Worm (Caenorhabditis elegans) whole organism, L2 larva: ENCODE measurements around the gene nspb-10.

Source experiments
- F13H6.1 ChIP-seq: sonication (generic microtip); optimal IDR thresholded peaks from 2 replicates; lab custom pipeline; 2016; ENCODE audit warnings: missing genetic modification characterization, missing compliant biosample characterization
- R02D3.7 ChIP-seq: fragments of 150-350 bp; optimal IDR thresholded peaks from 2 replicates; lab custom pipeline; 2014; ENCODE audit warnings: missing biosample characterization, missing genetic modification characterization
- Y55F3AM.14 ChIP-seq: fragments of 200-800 bp; sonication (Bioruptor generic); optimal IDR thresholded peaks from 2 replicates; lab custom pipeline; 2018; ENCODE audit warnings: mild to moderate bottlenecking, missing genetic modification characterization, missing compliant biosample characterization
- ZK546.5 ChIP-seq: sonication (generic microtip); optimal IDR thresholded peaks from 2 replicates; lab custom pipeline; 2017; ENCODE audit warnings: missing biosample characterization, missing genetic modification characterization
- aly-2 ChIP-seq: fragments of 150-350 bp; optimal IDR thresholded peaks from 2 replicates; lab custom pipeline; 2014; ENCODE audit warnings: missing biosample characterization, missing genetic modification characterization
- ama-1 ChIP-seq: fragments of 150-350 bp; optimal IDR thresholded peaks from 2 replicates; lab custom pipeline; 2018; ENCODE audit warnings: inconsistent platforms
- blmp-1 ChIP-seq: sonication (generic microtip); optimal IDR thresholded peaks from 2 replicates; lab custom pipeline; 2017; ENCODE audit warnings: missing genetic modification characterization, mild to moderate bottlenecking, missing compliant biosample characterization, antibody characterized with exemption, moderate library complexity; ENCODE audit not compliant: insufficient read depth
- crh-2 ChIP-seq: sonication (generic microtip); optimal IDR thresholded peaks from 2 replicates; lab custom pipeline; 2017; ENCODE audit warnings: missing biosample characterization, missing genetic modification characterization
- dmd-4 ChIP-seq: sonication (generic microtip); optimal IDR thresholded peaks from 2 replicates; lab custom pipeline; 2017; ENCODE audit warnings: missing biosample characterization, missing genetic modification characterization
- elt-1 ChIP-seq: fragments of 150-350 bp; optimal IDR thresholded peaks from 2 replicates; lab custom pipeline; 2014; ENCODE audit warnings: missing biosample characterization, missing genetic modification characterization
- elt-3 ChIP-seq: sonication (generic microtip); optimal IDR thresholded peaks from 2 replicates; lab custom pipeline; 2017; ENCODE audit warnings: missing biosample characterization, missing genetic modification characterization
- fos-1 ChIP-seq: fragments of 150-350 bp; optimal IDR thresholded peaks from 2 replicates; lab custom pipeline; 2014; ENCODE audit warnings: missing biosample characterization, missing genetic modification characterization
- gmeb-1 ChIP-seq: fragments of 150-350 bp; optimal IDR thresholded peaks from 2 replicates; lab custom pipeline; 2014; ENCODE audit warnings: missing biosample characterization, missing genetic modification characterization
- lin-11 ChIP-seq: fragments of 150-350 bp; sonication (generic microtip); optimal IDR thresholded peaks from 2 replicates; lab custom pipeline; 2014; ENCODE audit warnings: missing biosample characterization, missing genetic modification characterization, inconsistent platforms, mixed read lengths
- lin-39 ChIP-seq: fragments of 150-350 bp; optimal IDR thresholded peaks from 2 replicates; lab custom pipeline; 2014; ENCODE audit warnings: missing biosample characterization, missing genetic modification reagents, missing genetic modification characterization
- lsy-2 ChIP-seq, 2 experiments: fragments of 150-350 bp in 1 of 2; sonication (generic microtip) in 1 of 2; optimal IDR thresholded peaks; 2 replicates each; lab custom pipeline; 2014 to 2017; ENCODE audit warnings: missing biosample characterization in 2 of 2, missing genetic modification characterization in 2 of 2
- mab-5 ChIP-seq: fragments of 150-350 bp; optimal IDR thresholded peaks from 2 replicates; lab custom pipeline; 2014; ENCODE audit warnings: missing biosample characterization, missing genetic modification characterization
- mbf-1 ChIP-seq: sonication (generic microtip); optimal IDR thresholded peaks from 2 replicates; lab custom pipeline; 2017; ENCODE audit warnings: missing biosample characterization, missing genetic modification characterization
- mdl-1 ChIP-seq, 2 experiments: fragments of 150-350 bp in 1 of 2; sonication (generic microtip) in 1 of 2; optimal IDR thresholded peaks; 2 replicates each; lab custom pipeline; 2017; ENCODE audit warnings: missing biosample characterization in 2 of 2, missing genetic modification characterization in 2 of 2
- nhr-12 ChIP-seq: fragments of 150-350 bp; optimal IDR thresholded peaks from 2 replicates; lab custom pipeline; 2014; ENCODE audit warnings: missing biosample characterization, missing genetic modification characterization
- nhr-129 ChIP-seq: fragments of 150-350 bp; optimal IDR thresholded peaks from 2 replicates; lab custom pipeline; 2014; ENCODE audit warnings: missing biosample characterization, missing genetic modification characterization
- nhr-21 ChIP-seq: fragments of 150-350 bp; optimal IDR thresholded peaks from 2 replicates; lab custom pipeline; 2014; ENCODE audit warnings: missing biosample characterization, missing genetic modification characterization
- nhr-23 ChIP-seq: fragments of 150-350 bp; optimal IDR thresholded peaks from 2 replicates; lab custom pipeline; 2014; ENCODE audit warnings: missing biosample characterization, missing genetic modification reagents, missing genetic modification characterization
- nhr-237 ChIP-seq: fragments of 150-350 bp; optimal IDR thresholded peaks from 2 replicates; lab custom pipeline; 2014; ENCODE audit warnings: missing biosample characterization, missing genetic modification characterization
- nhr-25 ChIP-seq: fragments of 150-350 bp; sonication (generic microtip); optimal IDR thresholded peaks from 3 replicates; lab custom pipeline; 2014; ENCODE audit warnings: missing biosample characterization, missing genetic modification characterization
- nhr-6 ChIP-seq: fragments of 150-350 bp; optimal IDR thresholded peaks from 2 replicates; lab custom pipeline; 2014; ENCODE audit warnings: missing biosample characterization, missing genetic modification characterization
- nhr-77 ChIP-seq: fragments of 150-350 bp; optimal IDR thresholded peaks from 2 replicates; lab custom pipeline; 2014; ENCODE audit warnings: missing biosample characterization, missing genetic modification characterization
- peb-1 ChIP-seq: fragments of 150-350 bp; optimal IDR thresholded peaks from 2 replicates; lab custom pipeline; 2014; ENCODE audit warnings: missing biosample characterization, missing genetic modification characterization
- sma-3 ChIP-seq: sonication (generic microtip); optimal IDR thresholded peaks from 2 replicates; lab custom pipeline; 2016; ENCODE audit warnings: missing genetic modification reagents, missing genetic modification characterization, missing compliant biosample characterization
- sma-9 ChIP-seq, 2 experiments: fragments of 150-350 bp in 1 of 2; sonication (generic microtip) in 1 of 2; optimal IDR thresholded peaks; 2 replicates each; lab custom pipeline; 2014 to 2016; ENCODE audit warnings: missing genetic modification characterization in 2 of 2, mild to moderate bottlenecking in 1 of 2, missing biosample characterization in 1 of 2, missing compliant biosample characterization in 1 of 2, missing genetic modification reagents in 1 of 2, moderate library complexity in 1 of 2
- snpc-4 ChIP-seq: fragments of 150-350 bp; optimal IDR thresholded peaks from 2 replicates; lab custom pipeline; 2014; ENCODE audit warnings: missing biosample characterization, missing genetic modification characterization
- unc-39 ChIP-seq: fragments of 150-350 bp; optimal IDR thresholded peaks from 2 replicates; lab custom pipeline; 2014; ENCODE audit warnings: missing biosample characterization, missing genetic modification characterization
- unc-55 ChIP-seq: fragments of 150-350 bp; sonication (generic microtip); optimal IDR thresholded peaks from 3 replicates; lab custom pipeline; 2014; ENCODE audit warnings: missing biosample characterization, missing genetic modification reagents, missing genetic modification characterization
- zag-1 ChIP-seq: fragments of 150-350 bp; optimal IDR thresholded peaks from 2 replicates; lab custom pipeline; 2014; ENCODE audit warnings: missing biosample characterization, missing genetic modification characterization
- ztf-1 ChIP-seq: fragments of 200-800 bp; sonication (Bioruptor generic); conservative IDR thresholded peaks from 2 replicates; pipeline ENCODE4 v1.3.6; 2022; ENCODE audit warnings: missing genetic modification characterization, missing compliant biosample characterization
- ztf-11 ChIP-seq: sonication (generic microtip); optimal IDR thresholded peaks from 2 replicates; lab custom pipeline; 2017; ENCODE audit warnings: missing biosample characterization, missing genetic modification characterization

nspb-10 gene

DNA sequence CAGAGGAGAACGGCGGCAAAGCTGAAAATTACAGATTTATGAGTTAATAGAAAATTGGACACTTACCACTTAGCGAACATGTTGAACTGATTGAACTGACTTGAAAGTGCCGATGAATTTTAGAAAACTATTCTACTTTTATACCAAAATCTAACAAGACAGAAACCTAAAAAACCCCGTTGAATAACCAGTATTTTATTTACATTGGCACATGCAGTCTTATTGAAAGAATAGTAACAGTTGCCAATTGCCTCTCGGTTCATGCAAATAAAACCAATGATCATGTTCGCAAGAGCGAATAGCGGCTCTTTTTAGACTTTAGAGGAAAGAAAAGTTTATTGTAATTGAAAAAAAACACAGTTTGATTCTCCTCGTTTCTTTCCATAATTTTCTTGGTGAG is at the start of gene nspb-10:
Gene nspb-10, minus strand, starts transcription at position 101 of the 400 bp plus-strand sequence.
- no peak for TF ChIP-seq peb-1 (tag; lab: Kevin White, UChicago)
- no peak for TF ChIP-seq unc-39
- TF ChIP-seq mbf-1 (tag; lab: Kevin White, UChicago) = no peak
- TF ChIP-seq lin-39 = no peak
- TF ChIP-seq aly-2 (tag; lab: Kevin White, UChicago) = no peak
- no peak for TF ChIP-seq zag-1 (tag; lab: Kevin White, UChicago)
- TF ChIP-seq nhr-23 = no peak
- no peak for TF ChIP-seq F13H6.1 (tag; lab: Kevin White, UChicago)
- no peak for TF ChIP-seq nhr-237 (tag; lab: Kevin White, UChicago)
- no peak for TF ChIP-seq nhr-77 (tag; lab: Kevin White, UChicago)
- TF ChIP-seq nhr-25 (tag; lab: Kevin White, UChicago) = no peak
- no peak for TF ChIP-seq crh-2 (tag; lab: Kevin White, UChicago)
- no peak for TF ChIP-seq nhr-12 (tag; lab: Kevin White, UChicago)
- no peak for TF ChIP-seq dmd-4 (tag; lab: Kevin White, UChicago)
- no peak for TF ChIP-seq fos-1
- TF ChIP-seq nhr-6 = no peak

DNA sequence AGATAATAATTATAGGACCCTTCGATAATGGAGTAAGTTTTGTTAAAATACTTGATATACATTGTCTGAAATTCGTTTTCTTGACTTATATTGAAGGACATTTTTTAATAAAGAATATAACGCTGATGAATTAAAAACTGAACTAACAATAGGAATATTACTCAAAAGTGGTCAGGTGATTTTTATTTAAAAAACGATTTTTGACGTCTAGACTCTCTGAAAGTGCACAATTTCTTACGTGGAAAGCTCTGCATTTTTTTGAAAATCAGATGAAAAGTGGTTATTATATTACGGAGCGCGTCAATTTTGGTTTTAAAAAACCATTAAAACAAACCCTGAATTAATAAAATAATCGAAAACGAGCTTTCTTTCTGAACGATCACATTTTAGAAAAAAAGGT is 48.7 kb upstream of the nspb-10 start, which contains the start of gene sre-13:
Gene sre-13, minus strand, starts transcription at position 101 of the 400 bp plus-strand sequence.
- TF ChIP-seq crh-2 (tag; lab: Kevin White, UChicago) (no peak), snpc-4 (tag; lab: Kevin White, UChicago) (no peak), nhr-12 (tag; lab: Kevin White, UChicago) (no peak), lin-11 (tag; lab: Kevin White, UChicago) (no peak), R02D3.7 (tag; lab: Kevin White, UChicago) (no peak), blmp-1 (tag; lab: Kevin White, UChicago) (no peak), nhr-25 (tag; lab: Kevin White, UChicago) (no peak), elt-1 (no peak), mab-5 (tag; lab: Kevin White, UChicago) (no peak), elt-3 (tag; lab: Kevin White, UChicago) (no peak), F13H6.1 (tag; lab: Kevin White, UChicago) (no peak), unc-55 (GFP tag; lab: Kevin White, UChicago) (no peak), ztf-11 (tag; lab: Kevin White, UChicago) (no peak), sma-3 (GFP tag; lab: Kevin White, UChicago) (no peak), ztf-1 (GFP tag; lab: Robert Waterston, UW) (no peak), nhr-6 (no peak), mdl-1 (tag; optimal IDR thresholded peaks at IDR 0.05; lab: Kevin White, UChicago) (no peak), lin-39 (no peak), ZK546.5 (tag; lab: Kevin White, UChicago) (no peak), sma-9 (GFP tag; optimal IDR thresholded peaks at IDR 0.05; lab: Kevin White, UChicago) (no peak), sma-9 (tag; optimal IDR thresholded peaks at IDR 0.05; lab: Kevin White, UChicago) (no peak)

DNA sequence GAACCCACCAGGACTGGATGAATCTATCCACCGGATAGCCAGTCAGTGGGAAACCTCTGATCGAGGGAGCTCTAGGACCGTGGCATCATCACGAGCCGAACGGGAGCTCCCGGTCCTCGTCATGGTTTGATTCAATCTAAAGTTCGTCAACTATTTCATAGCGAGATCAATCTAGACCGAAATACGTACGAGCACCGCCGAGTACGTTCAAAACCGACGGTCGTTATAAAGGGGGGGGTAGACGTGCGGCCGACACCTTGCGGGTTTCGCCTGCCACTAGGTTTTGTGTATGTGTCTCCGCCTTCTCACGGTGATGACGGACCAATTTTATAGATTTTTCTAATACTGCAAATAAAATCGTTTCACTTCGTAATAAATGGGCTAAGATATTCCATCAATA is 47.8 kb upstream of the nspb-10 start:
- TF ChIP-seq snpc-4 (tag; lab: Kevin White, UChicago) = peak; percentile 57
- peak; percentile 11 for TF ChIP-seq nhr-129 (tag; lab: Kevin White, UChicago)

DNA sequence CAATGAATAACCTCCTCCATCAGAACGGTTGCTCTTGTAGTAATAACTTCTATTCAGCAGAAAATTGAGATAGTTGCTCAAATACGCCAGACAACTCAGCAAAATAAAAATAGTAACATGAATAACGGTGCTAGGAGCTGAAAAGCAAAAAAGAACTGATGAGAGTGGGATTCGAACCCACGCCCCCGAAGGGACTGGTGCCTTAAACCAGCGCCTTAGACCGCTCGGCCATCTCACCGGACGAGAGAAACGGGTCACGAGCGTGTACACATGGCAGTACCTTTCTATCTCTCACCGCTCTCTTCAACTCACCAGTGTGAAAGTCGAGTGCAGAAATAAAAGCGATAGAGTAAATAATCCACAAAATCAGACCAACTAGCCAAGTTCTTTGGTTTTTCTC is 47.1 kb upstream of the nspb-10 start:
- TF ChIP-seq sma-9 (GFP tag; optimal IDR thresholded peaks at IDR 0.05; lab: Kevin White, UChicago) (peak; percentile 61), sma-9 (tag; optimal IDR thresholded peaks at IDR 0.05; lab: Kevin White, UChicago) (no peak), lin-11 (tag; lab: Kevin White, UChicago) (peak; percentile 25), ztf-11 (tag; lab: Kevin White, UChicago) (no peak), ztf-1 (GFP tag; lab: Robert Waterston, UW) (no peak), mdl-1 (tag; optimal IDR thresholded peaks at IDR 0.05; lab: Kevin White, UChicago) (no peak), lsy-2 (tag; optimal IDR thresholded peaks at IDR 0.05; lab: Kevin White, UChicago) (peak in 1 of 2 experiments; percentile 8), nhr-21 (tag; lab: Kevin White, UChicago) (peak; percentile 12), snpc-4 (tag; lab: Kevin White, UChicago) (peak; percentile 89), ama-1 (lab: Kevin White, UChicago) (no peak), nhr-129 (tag; lab: Kevin White, UChicago) (peak; percentile 68), Y55F3AM.14 (GFP tag; lab: Kevin White, UChicago) (peak; percentile 13), gmeb-1 (peak; percentile 43)
